Worm (Caenorhabditis elegans) whole organism, late embryonic: ENCODE results near the gene scl-25.
"Not testable (repeated sequence)": the region's sequence is repeated elsewhere in the genome, so short reads cannot be mapped to it uniquely, and the experiment has no call there.

Experiments
- C08G9.2 ChIP-seq: sonication (generic microtip); optimal IDR thresholded peaks from 2 replicates; lab custom pipeline; 2016; ENCODE audit warnings: mild to moderate bottlenecking, missing genetic modification characterization, moderate library complexity, missing compliant biosample characterization
- F13H6.1 ChIP-seq: sonication (generic microtip); optimal IDR thresholded peaks from 2 replicates; lab custom pipeline; 2016; ENCODE audit warnings: missing genetic modification characterization, missing compliant biosample characterization
- K09A11.1 ChIP-seq: sonication (generic microtip); optimal IDR thresholded peaks from 2 replicates; lab custom pipeline; 2017; ENCODE audit warnings: antibody characterized with exemption, mild to moderate bottlenecking, missing genetic modification characterization, missing compliant biosample characterization; ENCODE audit not compliant: insufficient read depth
- T23F11.4 ChIP-seq: fragments of 200-800 bp; sonication (Bioruptor generic); optimal IDR thresholded peaks from 2 replicates; lab custom pipeline; 2018; ENCODE audit warnings: mild to moderate bottlenecking, missing genetic modification characterization, missing compliant biosample characterization
- Y22D7AL.16 ChIP-seq: sonication (generic microtip); optimal IDR thresholded peaks from 2 replicates; lab custom pipeline; 2016; ENCODE audit warnings: missing genetic modification characterization, missing compliant biosample characterization
- ceh-14 ChIP-seq: sonication (generic microtip); optimal IDR thresholded peaks from 2 replicates; lab custom pipeline; 2016; ENCODE audit warnings: missing genotype, missing genetic modification characterization, missing compliant biosample characterization
- ceh-18 ChIP-seq: sonication (generic microtip); optimal IDR thresholded peaks from 2 replicates; lab custom pipeline; 2016; ENCODE audit warnings: missing genetic modification characterization, missing compliant biosample characterization
- ceh-2 ChIP-seq: sonication (generic microtip); optimal IDR thresholded peaks from 2 replicates; lab custom pipeline; 2016; ENCODE audit warnings: missing genotype, missing genetic modification characterization, missing compliant biosample characterization
- ceh-22 ChIP-seq: sonication (generic microtip); optimal IDR thresholded peaks from 2 replicates; lab custom pipeline; 2017; ENCODE audit warnings: missing biosample characterization, missing genetic modification characterization
- ceh-24 ChIP-seq: sonication (generic microtip); optimal IDR thresholded peaks from 2 replicates; lab custom pipeline; 2016; ENCODE audit warnings: mild to moderate bottlenecking, missing genetic modification characterization, missing compliant biosample characterization
- ceh-31 ChIP-seq: sonication (generic microtip); optimal IDR thresholded peaks from 2 replicates; lab custom pipeline; 2016; ENCODE audit warnings: missing genetic modification characterization, missing compliant biosample characterization
- ceh-45 ChIP-seq: fragments of 200-800 bp; sonication (Bioruptor generic); IDR thresholded peaks from 2 replicates; pipeline ENCODE4 v1.3.6; 2022; ENCODE audit warnings: missing genetic modification reagents, missing genetic modification characterization, missing compliant biosample characterization
- ceh-9 ChIP-seq: sonication (generic microtip); optimal IDR thresholded peaks from 2 replicates; lab custom pipeline; 2016; ENCODE audit warnings: mild to moderate bottlenecking, missing genetic modification characterization, inconsistent platforms, missing compliant biosample characterization
- che-1 ChIP-seq: sonication (generic microtip); optimal IDR thresholded peaks from 2 replicates; lab custom pipeline; 2016; ENCODE audit warnings: mild to moderate bottlenecking, missing genetic modification characterization, missing compliant biosample characterization
- fkh-10 ChIP-seq: fragments of 150-350 bp; optimal IDR thresholded peaks from 2 replicates; lab custom pipeline; 2014; ENCODE audit warnings: missing biosample characterization, missing genetic modification reagents, missing genetic modification characterization
- fkh-6 ChIP-seq: sonication (generic microtip); optimal IDR thresholded peaks from 2 replicates; lab custom pipeline; 2016; ENCODE audit warnings: missing genetic modification characterization, missing compliant biosample characterization
- gmeb-2 ChIP-seq: sonication (generic microtip); optimal IDR thresholded peaks from 2 replicates; lab custom pipeline; 2016; ENCODE audit warnings: missing genetic modification characterization, inconsistent platforms, missing compliant biosample characterization
- hlh-13 ChIP-seq: fragments of 200-800 bp; sonication (Bioruptor generic); optimal IDR thresholded peaks from 2 replicates; lab custom pipeline; 2018; ENCODE audit warnings: mild to moderate bottlenecking, missing genetic modification characterization, missing compliant biosample characterization
- hlh-15 ChIP-seq: sonication (generic microtip); optimal IDR thresholded peaks from 2 replicates; lab custom pipeline; 2016; ENCODE audit warnings: missing genetic modification characterization, missing compliant biosample characterization
- hlh-30 ChIP-seq: sonication (generic microtip); optimal IDR thresholded peaks from 2 replicates; lab custom pipeline; 2017; ENCODE audit warnings: antibody characterized with exemption, missing genetic modification characterization, missing compliant biosample characterization; ENCODE audit not compliant: insufficient read depth
- hlh-8 ChIP-seq: sonication (generic microtip); optimal IDR thresholded peaks from 2 replicates; lab custom pipeline; 2016; ENCODE audit warnings: missing genotype, missing genetic modification characterization, missing compliant biosample characterization
- lin-11 ChIP-seq: fragments of 200-800 bp; sonication (Bioruptor generic); optimal IDR thresholded peaks from 2 replicates; lab custom pipeline; 2018; ENCODE audit warnings: mild to moderate bottlenecking, missing genetic modification characterization, missing compliant biosample characterization
- madf-2 ChIP-seq: sonication (generic microtip); optimal IDR thresholded peaks from 2 replicates; lab custom pipeline; 2017; ENCODE audit warnings: missing genetic modification characterization, missing compliant biosample characterization
- pag-3 ChIP-seq: sonication (generic microtip); optimal IDR thresholded peaks from 2 replicates; lab custom pipeline; 2016; ENCODE audit warnings: missing compliant biosample characterization, missing genetic modification characterization, borderline replicate concordance
- pat-9 ChIP-seq: fragments of 200-800 bp; sonication (Bioruptor generic); optimal IDR thresholded peaks from 2 replicates; lab custom pipeline; 2018; ENCODE audit warnings: mild to moderate bottlenecking, missing genetic modification characterization, moderate library complexity, missing compliant biosample characterization
- pax-1 ChIP-seq: fragments of 150-350 bp; optimal IDR thresholded peaks from 2 replicates; lab custom pipeline; 2014; ENCODE audit warnings: missing biosample characterization, missing genetic modification characterization
- pha-2 ChIP-seq: sonication (generic microtip); optimal IDR thresholded peaks from 2 replicates; lab custom pipeline; 2017; ENCODE audit warnings: mild to moderate bottlenecking, missing genetic modification characterization, missing compliant biosample characterization
- pqm-1 ChIP-seq: sonication (generic microtip); optimal IDR thresholded peaks from 2 replicates; lab custom pipeline; 2016; ENCODE audit warnings: missing genetic modification characterization, missing compliant biosample characterization
- pros-1 ChIP-seq: fragments of 150-350 bp; optimal IDR thresholded peaks from 2 replicates; lab custom pipeline; 2014; ENCODE audit warnings: missing biosample characterization, missing genetic modification reagents, missing genetic modification characterization
- rnt-1 ChIP-seq: sonication (generic microtip); optimal IDR thresholded peaks from 2 replicates; lab custom pipeline; 2016; ENCODE audit warnings: missing genetic modification characterization, missing compliant biosample characterization
- sox-4 ChIP-seq: sonication (generic microtip); optimal IDR thresholded peaks from 2 replicates; lab custom pipeline; 2017; ENCODE audit warnings: mild to moderate bottlenecking, missing genetic modification characterization, inconsistent platforms, missing compliant biosample characterization
- tbx-2 ChIP-seq: sonication (generic microtip); optimal IDR thresholded peaks from 2 replicates; lab custom pipeline; 2016; ENCODE audit warnings: missing genetic modification characterization, missing compliant biosample characterization
- unc-42 ChIP-seq: sonication (generic microtip); optimal IDR thresholded peaks from 2 replicates; lab custom pipeline; 2016; ENCODE audit warnings: missing genotype, missing genetic modification characterization, missing compliant biosample characterization
- unc-55 ChIP-seq: sonication (generic microtip); optimal IDR thresholded peaks from 2 replicates; lab custom pipeline; 2017; ENCODE audit warnings: missing biosample characterization, missing genetic modification reagents, missing genetic modification characterization
- unc-86 ChIP-seq: sonication (generic microtip); optimal IDR thresholded peaks from 2 replicates; lab custom pipeline; 2016; ENCODE audit warnings: missing genetic modification characterization, missing compliant biosample characterization

scl-25 gene

ce11 chrV:17251364-17251961 is 26.0 kb downstream of the scl-25 start, which contains the start of gene Y61B8A.6:
Y61B8A.6 (plus strand) TSS chrV:17251911.
- TF ChIP-seq ceh-9 (tag; lab: Kevin White, UChicago), result no peak
- no peak for TF ChIP-seq pax-1
- TF ChIP-seq pqm-1, result no peak
- no peak for TF ChIP-seq lin-11 (tag; lab: Kevin White, UChicago)
- TF ChIP-seq K09A11.1 (tag; lab: Kevin White, UChicago), result no peak
- TF ChIP-seq ceh-31, result no peak

DNA sequence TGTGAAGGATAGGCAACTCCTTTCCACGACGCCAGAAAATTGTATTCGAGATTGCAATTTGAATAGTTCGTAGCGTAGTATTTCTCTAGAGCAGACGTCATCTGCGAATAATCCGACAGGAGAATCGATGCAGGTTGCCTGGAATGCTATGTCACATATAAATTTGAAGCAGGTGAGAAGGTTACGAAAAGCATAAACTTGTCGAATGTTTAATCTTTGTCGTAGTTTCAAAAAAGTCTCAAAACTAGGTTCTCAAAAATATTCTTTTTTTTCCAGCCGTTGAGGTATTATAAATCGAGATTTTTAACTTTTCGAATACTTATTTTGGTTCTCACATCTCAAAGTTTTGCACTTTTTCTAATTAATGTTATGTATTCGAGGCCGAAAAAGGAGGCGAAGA is 29.5 kb downstream of the scl-25 start, which contains the start of gene srh-116:
Gene srh-116, minus strand, starts transcription at position 101 of the 400 bp plus-strand sequence.
- not testable (repeated sequence) for TF ChIP-seq hlh-13 (GFP tag; lab: Kevin White, UChicago); pag-3 (tag; lab: Kevin White, UChicago); gmeb-2 (tag; lab: Kevin White, UChicago)

DNA sequence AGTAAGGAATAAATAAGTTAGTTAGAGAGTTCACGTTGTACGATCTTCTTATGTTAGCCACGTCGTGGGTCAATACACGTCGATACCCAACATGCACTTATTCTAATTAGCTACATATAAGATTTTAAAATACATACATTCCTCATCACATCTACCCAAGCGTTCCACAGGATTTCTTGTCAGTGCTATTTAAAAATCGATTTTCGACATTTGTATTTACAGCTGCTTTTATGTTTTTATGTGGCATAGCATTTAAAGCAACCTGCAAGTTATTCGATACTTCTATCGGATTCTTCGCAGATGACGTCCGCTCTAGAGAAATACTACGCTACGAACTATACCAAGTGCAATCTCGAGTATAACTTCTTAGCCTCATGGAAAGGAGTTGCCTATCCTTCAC is 30.0 kb downstream of the scl-25 start, which contains the start of gene srh-115:
Gene srh-115, plus strand, starts transcription at position 301 of the 400 bp plus-strand sequence.
- TF ChIP-seq sox-4, result no peak
- no peak for TF ChIP-seq Y22D7AL.16 (tag; lab: Kevin White, UChicago)
- TF ChIP-seq ceh-9 (tag; lab: Kevin White, UChicago), result no peak
- TF ChIP-seq fkh-10 (GFP tag; lab: Kevin White, UChicago), result no peak
- TF ChIP-seq hlh-15 (tag; lab: Kevin White, UChicago), result no peak
- no peak for TF ChIP-seq T23F11.4 (GFP tag; lab: Kevin White, UChicago)
- TF ChIP-seq unc-86 (tag; lab: Kevin White, UChicago), result no peak
- no peak for TF ChIP-seq ceh-14 (tag; lab: Kevin White, UChicago)
- no peak for TF ChIP-seq hlh-30 (tag; lab: Kevin White, UChicago)

- TF ChIP-seq ceh-18 (tag; lab: Kevin White, UChicago) (no peak), C08G9.2 (no peak), ceh-24 (tag; lab: Kevin White, UChicago) (no peak), pha-2 (no peak), pat-9 (tag; lab: Kevin White, UChicago) (no peak), hlh-8 (tag; lab: Kevin White, UChicago) (no peak), ceh-2 (tag; lab: Kevin White, UChicago) (no peak), ceh-22 (tag; lab: Kevin White, UChicago) (no peak), pros-1 (tag; lab: Kevin White, UChicago) (no peak), T23F11.4 (GFP tag; lab: Kevin White, UChicago) (no peak), fkh-6 (tag; lab: Kevin White, UChicago) (no peak), ceh-45 (GFP tag; lab: Robert Waterston, UW) (no peak), madf-2 (tag; lab: Kevin White, UChicago) (no peak), ceh-9 (tag; lab: Kevin White, UChicago) (no peak), F13H6.1 (tag; lab: Kevin White, UChicago) (no peak), unc-55 (GFP tag; lab: Kevin White, UChicago) (no peak)
Measured at ce11 chrV:17257637-17258036, 32.1 kb downstream of the scl-25 start.

DNA sequence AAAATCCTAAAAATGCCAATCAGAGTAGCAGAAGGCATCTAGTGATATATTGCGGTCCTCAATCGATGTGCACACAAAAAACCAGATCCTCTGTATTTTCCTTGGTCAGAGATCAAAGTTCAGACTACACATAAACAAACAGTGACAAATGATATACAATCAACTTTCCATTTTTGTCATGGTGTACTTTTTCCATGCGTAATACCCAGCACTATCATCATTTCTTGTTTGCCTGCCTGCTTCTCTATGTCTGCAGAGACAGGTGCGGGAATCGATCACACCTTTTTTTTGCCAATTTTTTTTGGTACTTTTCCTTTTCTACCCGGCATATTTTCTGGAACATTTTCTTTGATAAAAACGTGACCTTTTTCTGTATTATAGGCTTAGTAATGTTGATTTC is 32.8 kb downstream of the scl-25 start:
- TF ChIP-seq che-1 (tag; lab: Kevin White, UChicago), result no peak
- no peak for TF ChIP-seq sox-4
- no peak for TF ChIP-seq unc-55 (GFP tag; lab: Kevin White, UChicago)
- TF ChIP-seq pha-2, result no peak
- TF ChIP-seq tbx-2, result no peak
- TF ChIP-seq pag-3 (tag; lab: Kevin White, UChicago), result no peak
- no peak for TF ChIP-seq ceh-45 (GFP tag; lab: Robert Waterston, UW)
- no peak for TF ChIP-seq rnt-1 (tag; lab: Kevin White, UChicago)
- no peak for TF ChIP-seq ceh-24 (tag; lab: Kevin White, UChicago)
- no peak for TF ChIP-seq unc-42
